Worm (Caenorhabditis elegans): Measurements from ENCODE around the gene mec-12.

Gene mec-12

ce11 chrIII:3179855-3180254, 40.8 kb upstream of the mec-12 start:
- TF ChIP-seq ces-1 (GFP tag; optimal IDR thresholded peaks at IDR 0.05) = no peak
- no peak for TF ChIP-seq sptf-1 (tag; optimal IDR thresholded peaks at IDR 0.05)
- no peak for TF ChIP-seq alr-1 (tag; optimal IDR thresholded peaks at IDR 0.05; ENCODE audit: borderline replicate concordance)
- TF ChIP-seq fkh-8 (tag; optimal IDR thresholded peaks at IDR 0.05) = no peak
- no peak for TF ChIP-seq xbp-1 (tag; optimal IDR thresholded peaks at IDR 0.05)
- TF ChIP-seq unc-86 (tag; optimal IDR thresholded peaks at IDR 0.05) = no peak
- TF ChIP-seq ceh-82 (tag; optimal IDR thresholded peaks at IDR 0.05) = no peak
- TF ChIP-seq C04F5.9 (tag; optimal IDR thresholded peaks at IDR 0.05) = no peak
- no peak for TF ChIP-seq efl-1 (optimal IDR thresholded peaks at IDR 0.05)
- TF ChIP-seq efl-1 (GFP tag; optimal IDR thresholded peaks at IDR 0.05 in 1 of 2) = no peak
- no peak for TF ChIP-seq elt-2 (tag; optimal IDR thresholded peaks at IDR 0.05)
- no peak for TF ChIP-seq tbx-2 (tag; optimal IDR thresholded peaks at IDR 0.05)
- no peak for TF ChIP-seq grh-1 (GFP tag; IDR thresholded peaks at IDR 0.05)
- TF ChIP-seq nhr-71 (tag; optimal IDR thresholded peaks at IDR 0.05) = no peak
- no peak for TF ChIP-seq nhr-20 (tag; optimal IDR thresholded peaks at IDR 0.05)
- TF ChIP-seq fos-1 (tag; optimal IDR thresholded peaks at IDR 0.05) = no peak
- TF ChIP-seq ceh-90 (tag; optimal IDR thresholded peaks at IDR 0.05) = no peak
- no peak for TF ChIP-seq lin-39 (tag; optimal IDR thresholded peaks at IDR 0.05)

ce11 chrIII:3176775-3177174, 37.7 kb upstream of the mec-12 start:
- TF ChIP-seq nhr-28 (tag; optimal IDR thresholded peaks at IDR 0.05) = no peak
- no peak for TF ChIP-seq skn-1 (tag; optimal IDR thresholded peaks at IDR 0.05)
- TF ChIP-seq unc-130 (tag; optimal IDR thresholded peaks at IDR 0.05) = no peak
- no peak for TF ChIP-seq aha-1 (tag; optimal IDR thresholded peaks at IDR 0.05)
- no peak for TF ChIP-seq nhr-76 (tag; optimal IDR thresholded peaks at IDR 0.05)
- TF ChIP-seq unc-98 (GFP tag; IDR thresholded peaks at IDR 0.05) = no peak
- no peak for TF ChIP-seq nhr-84 (tag; optimal IDR thresholded peaks at IDR 0.05)
- TF ChIP-seq nhr-19 (GFP tag; conservative IDR thresholded peaks at IDR 0.05) = no peak
- TF ChIP-seq ces-1 (GFP tag; optimal IDR thresholded peaks at IDR 0.05) = no peak

- TF ChIP-seq elt-3 (tag; optimal IDR thresholded peaks at IDR 0.05) (no peak), fkh-4 (tag; optimal IDR thresholded peaks at IDR 0.05; ENCODE audit: borderline replicate concordance) (no peak), hlh-4 (tag; optimal IDR thresholded peaks at IDR 0.05) (no peak), ceh-90 (tag; optimal IDR thresholded peaks at IDR 0.05) (no peak), irx-1 (tag; optimal IDR thresholded peaks at IDR 0.05) (no peak), sptf-1 (tag; optimal IDR thresholded peaks at IDR 0.05) (no peak), unc-86 (tag; optimal IDR thresholded peaks at IDR 0.05) (peak; percentile 19), nhr-20 (tag; optimal IDR thresholded peaks at IDR 0.05) (peak; percentile 35), Y116A8C.19 (tag; optimal IDR thresholded peaks at IDR 0.05; ENCODE audit: borderline replicate concordance) (no peak), ceh-63 (GFP tag; optimal IDR thresholded peaks at IDR 0.05) (no peak), pqm-1 (tag; optimal IDR thresholded peaks at IDR 0.05) (no peak), swsn-7 (tag; optimal IDR thresholded peaks at IDR 0.05) (peak; percentile 63), sup-37 (GFP tag; optimal IDR thresholded peaks at IDR 0.05) (no peak), hpl-2 (GFP tag; optimal IDR thresholded peaks at IDR 0.05) (no peak), ztf-11 (tag; optimal IDR thresholded peaks at IDR 0.05) (peak in 1 of 2 experiments; percentile 31), nhr-71 (tag; optimal IDR thresholded peaks at IDR 0.05) (peak; percentile 70), egl-13 (tag; optimal IDR thresholded peaks at IDR 0.05) (no peak), efl-1 (optimal IDR thresholded peaks at IDR 0.05) (peak; percentile 36 to 50), efl-1 (GFP tag; optimal IDR thresholded peaks at IDR 0.05 in 1 of 2) (peak; percentile 41 to 94), fkh-8 (tag; optimal IDR thresholded peaks at IDR 0.05) (no peak), pag-3 (tag; optimal IDR thresholded peaks at IDR 0.05; ENCODE audit: borderline replicate concordance, insufficient read depth) (no peak), fkh-10 (GFP tag; optimal IDR thresholded peaks at IDR 0.05) (no peak), mdl-1 (tag; optimal IDR thresholded peaks at IDR 0.05) (peak in 1 of 2 experiments; percentile 61), pax-3 (tag; optimal IDR thresholded peaks at IDR 0.05) (no peak), snpc-4 (tag; optimal IDR thresholded peaks at IDR 0.05) (peak; percentile 10), vab-15 (tag; optimal IDR thresholded peaks at IDR 0.05) (no peak), zag-1 (tag; optimal IDR thresholded peaks at IDR 0.05) (no peak), zip-4 (GFP tag; optimal IDR thresholded peaks at IDR 0.05) (no peak), ceh-82 (tag; optimal IDR thresholded peaks at IDR 0.05) (peak; percentile 33 to 45 (median 34)), unc-130 (tag; optimal IDR thresholded peaks at IDR 0.05) (peak; percentile 53), lin-35 (GFP tag; optimal IDR thresholded peaks at IDR 0.05) (peak; percentile 6 to 59), ceh-88 (GFP tag; IDR thresholded peaks at IDR 0.05) (no peak), nhr-76 (tag; optimal IDR thresholded peaks at IDR 0.05) (no peak), aha-1 (tag; optimal IDR thresholded peaks at IDR 0.05) (no peak), efl-3 (GFP tag; optimal IDR thresholded peaks at IDR 0.05) (no peak)
Measured at ce11 chrIII:3174985-3175384, 36.0 kb upstream of the mec-12 start, which contains the start of gene R148.3. R148.3 (plus strand) TSS chrIII:3175331.

All from whole organism, L1 larva.